Fruit fly (Drosophila melanogaster) whole organism, wandering third instar larva: ENCODE results near the gene RNaseX25.

ENCODE experiments used
- Myc ChIP-seq: fragments of >200 bp; optimal IDR thresholded peaks from 2 replicates; lab custom pipeline; 2017
- pan ChIP-seq: fragments of >200 bp; optimal IDR thresholded peaks from 2 replicates; lab custom pipeline; 2017
- psq ChIP-seq: fragments of 200-800 bp; sonication (Bioruptor generic); optimal IDR thresholded peaks from 3 replicates; lab custom pipeline; 2017; ENCODE audit warnings: missing biosample characterization, mild to moderate bottlenecking, missing genetic modification characterization, moderate library complexity
- usp ChIP-seq: fragments of >200 bp; optimal IDR thresholded peaks from 2 replicates; lab custom pipeline; 2017; ENCODE audit warnings: missing biosample characterization, missing genetic modification characterization

DNA sequence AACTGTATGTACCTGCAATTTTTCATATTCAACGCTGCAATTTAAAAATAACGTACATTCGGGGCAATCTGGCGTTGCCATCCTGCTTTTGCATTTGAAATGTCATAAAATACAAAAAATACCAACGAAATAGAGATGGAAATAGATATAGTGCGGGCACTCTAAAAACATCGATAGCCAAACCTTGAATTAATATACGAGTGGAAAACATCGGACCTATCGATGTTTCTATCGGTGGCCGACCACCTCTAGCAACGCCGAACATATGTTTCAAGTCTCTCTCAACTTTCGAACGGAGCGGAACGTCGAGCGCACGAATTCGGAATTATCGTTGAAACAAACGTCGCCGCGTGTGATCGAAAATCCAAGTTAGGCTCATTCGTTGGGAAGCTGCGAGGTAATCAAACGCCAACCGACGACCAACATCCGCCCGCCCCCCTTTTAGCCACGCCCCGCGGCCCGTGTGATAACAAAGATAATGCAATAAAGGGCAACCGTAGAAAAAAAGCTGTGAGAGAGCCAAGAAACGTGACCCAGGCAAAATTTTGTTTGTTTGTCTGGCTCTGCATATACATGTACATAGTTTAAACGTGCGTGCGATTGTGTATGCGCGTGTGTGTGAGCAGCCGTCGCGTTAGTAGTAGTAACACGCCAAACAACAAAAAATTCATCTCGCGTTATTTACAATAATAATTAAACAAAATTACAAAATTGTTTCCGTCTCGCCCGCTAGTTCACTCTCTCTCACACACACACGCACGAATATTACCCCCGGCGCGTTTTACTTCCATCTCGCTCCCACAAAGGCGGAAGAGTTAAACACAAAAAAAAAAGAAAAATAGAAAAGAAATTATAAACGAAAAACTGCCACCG is 8.6 kb downstream of the RNaseX25 start, which contains the start of gene nmo:
- TF ChIP-seq pan (lab: Kevin White, UChicago) = no peak
- TF ChIP-seq psq = no peak
- TF ChIP-seq usp (GFP tag; lab: Kevin White, UChicago) = no peak
- TF ChIP-seq Myc = no peak
